Fruit fly (Drosophila melanogaster) S2 (cell line): Measurements from ENCODE around the gene Hsp67Ba.

Source experiments
- CG8478 ChIP-seq: fragments of >200 bp; optimal IDR thresholded peaks from 2 replicates; lab custom pipeline; 2018
- CTCF ChIP-seq, 2 experiments: fragments of >200 bp; optimal IDR thresholded peaks; 2 replicates each; lab custom pipeline; 2018

DNA sequence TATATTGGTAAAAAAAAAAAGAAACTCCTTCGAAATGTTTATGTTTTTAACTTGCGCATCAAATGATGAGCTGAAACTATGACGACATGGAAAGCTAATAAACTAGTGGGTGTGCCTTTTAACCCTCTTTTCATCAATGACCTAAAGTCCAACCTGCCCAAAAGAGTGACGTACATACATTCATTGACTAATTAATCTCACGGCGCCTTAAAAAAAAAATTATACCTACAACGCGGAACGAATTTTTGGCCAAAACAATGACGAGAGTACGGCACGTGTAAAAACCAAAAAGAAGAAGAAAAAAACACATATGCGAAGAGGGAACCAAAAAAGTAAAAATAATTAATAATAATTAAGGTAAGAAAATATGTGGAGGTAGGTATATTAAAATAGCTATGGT lies 40.8 kb downstream of the Hsp67Ba start, which contains the start of gene PGRP-LC:
- TF ChIP-seq CTCF (optimal IDR thresholded peaks at IDR 0.05; lab: Kevin White, UChicago) (no peak), CG8478 (lab: Kevin White, UChicago) (no peak)
